Fruit fly (Drosophila melanogaster) whole organism, embryonic: Measurements from ENCODE around the gene pyd.
A peak's percentile ranks its signal among the peaks of the same experiment; 100 is the strongest.

Experiments
- Adf1 ChIP-seq: fragments of 200-800 bp; sonication (Bioruptor generic); IDR thresholded peaks from 2 replicates; pipeline ENCODE4 v1.3.6; 2022; ENCODE audit warnings: missing biosample characterization, missing genetic modification characterization
- BtbVII ChIP-seq: fragments of 200-800 bp; sonication (Bioruptor generic); optimal IDR thresholded peaks from 3 replicates; lab custom pipeline; 2017; ENCODE audit warnings: missing biosample characterization, mild to moderate bottlenecking, missing genetic modification characterization
- Bteb2 ChIP-seq: fragments of 200-800 bp; sonication (Bioruptor generic); optimal IDR thresholded peaks from 2 replicates; lab custom pipeline; 2016; ENCODE audit warnings: missing biosample characterization, missing genetic modification characterization
- CG10654 ChIP-seq: fragments of 200-800 bp; sonication (Bioruptor generic); optimal IDR thresholded peaks from 2 replicates; lab custom pipeline; 2016; ENCODE audit warnings: missing biosample characterization, missing genetic modification characterization
- CG11695 ChIP-seq: fragments of 200-800 bp; sonication (Bioruptor generic); IDR thresholded peaks from 3 replicates; pipeline ENCODE4 v1.3.6; 2022; ENCODE audit warnings: missing biosample characterization, missing genetic modification characterization
- CG12659 ChIP-seq: fragments of 200-800 bp; sonication (Bioruptor generic); optimal IDR thresholded peaks from 3 replicates; lab custom pipeline; 2017; ENCODE audit warnings: mild to moderate bottlenecking, missing biosample characterization, missing genetic modification reagents, missing genetic modification characterization
- CG17361 ChIP-seq: fragments of 200-800 bp; sonication (Bioruptor generic); IDR thresholded peaks from 3 replicates; pipeline ENCODE4 v1.3.6; 2022; ENCODE audit warnings: missing biosample characterization, missing genetic modification characterization
- CG17612 ChIP-seq: fragments of 200-800 bp; sonication (Bioruptor generic); IDR thresholded peaks from 2 replicates; pipeline ENCODE4 v1.3.6; 2022; ENCODE audit warnings: missing biosample characterization, missing genetic modification characterization
- CG17912 ChIP-seq: fragments of 200-800 bp; sonication (Bioruptor generic); optimal IDR thresholded peaks from 2 replicates; lab custom pipeline; 2018; ENCODE audit warnings: missing biosample characterization, mild to moderate bottlenecking, missing genetic modification characterization
- CG1832 ChIP-seq: fragments of 200-800 bp; sonication (Bioruptor generic); optimal IDR thresholded peaks from 2 replicates; lab custom pipeline; 2017; ENCODE audit warnings: missing biosample characterization, mild to moderate bottlenecking, missing genetic modification characterization, inconsistent platforms
- CG2116 ChIP-seq: fragments of 200-800 bp; sonication (Bioruptor generic); optimal IDR thresholded peaks from 3 replicates; lab custom pipeline; 2018; ENCODE audit warnings: missing biosample characterization, mild to moderate bottlenecking, missing genetic modification characterization
- CG4328 ChIP-seq: fragments of 200-800 bp; sonication (Bioruptor generic); optimal IDR thresholded peaks from 3 replicates; lab custom pipeline; 2017; ENCODE audit warnings: missing biosample characterization, missing genetic modification reagents, missing genetic modification characterization
- CG6683 ChIP-seq: fragments of 200-800 bp; sonication (Bioruptor generic); optimal IDR thresholded peaks from 2 replicates; lab custom pipeline; 2017; ENCODE audit warnings: missing biosample characterization, mild to moderate bottlenecking, missing genetic modification characterization, missing genetic modification reagents
- CG7357 ChIP-seq: fragments of 200-800 bp; sonication (Bioruptor generic); IDR thresholded peaks from 3 replicates; pipeline ENCODE4 v1.3.6; 2022; ENCODE audit warnings: missing biosample characterization, missing genetic modification characterization
- CG7839 ChIP-seq: fragments of 200-800 bp; sonication (Bioruptor generic); optimal IDR thresholded peaks from 3 replicates; lab custom pipeline; 2018; ENCODE audit warnings: missing biosample characterization, mild to moderate bottlenecking, missing genetic modification characterization, moderate library complexity
- D ChIP-seq, 2 experiments: fragments of 200-800 bp in 1 of 2; fragments of >200 bp in 1 of 2; sonication (Bioruptor generic) in 1 of 2; optimal IDR thresholded peaks; 2 replicates in 1 of 2; 3 replicates in 1 of 2; lab custom pipeline; 2017; ENCODE audit warnings: mild to moderate bottlenecking in 1 of 2, missing biosample characterization in 1 of 2, missing genetic modification characterization in 1 of 2, missing genetic modification reagents in 1 of 2
- Dbx ChIP-seq: fragments of 200-800 bp; sonication (Bioruptor generic); IDR thresholded peaks from 3 replicates; pipeline ENCODE4 v1.3.6; 2022; ENCODE audit warnings: missing biosample characterization, missing genetic modification characterization
- Dll ChIP-seq: fragments of 200-800 bp; sonication (Bioruptor generic); IDR thresholded peaks from 4 replicates; pipeline ENCODE4 v1.3.6; 2022; ENCODE audit warnings: missing biosample characterization, missing genetic modification characterization; ENCODE audit not compliant: partially characterized antibody
- Eip74EF ChIP-seq, 2 experiments: fragments of 200-800 bp in 1 of 2; fragments of >200 bp in 1 of 2; sonication (Bioruptor generic) in 1 of 2; optimal IDR thresholded peaks; 2 replicates each; lab custom pipeline; 2017 to 2019; ENCODE audit warnings: missing biosample characterization in 2 of 2, missing genetic modification characterization in 2 of 2, mild to moderate bottlenecking in 1 of 2, moderate library complexity in 1 of 2
- Ets97D ChIP-seq: fragments of 200-800 bp; sonication (Bioruptor generic); optimal IDR thresholded peaks from 3 replicates; lab custom pipeline; 2016; ENCODE audit warnings: missing biosample characterization, missing genetic modification characterization
- Gug ChIP-seq: fragments of 200-800 bp; sonication (Bioruptor generic); IDR thresholded peaks from 4 replicates; pipeline ENCODE4 v1.3.6; 2022; ENCODE audit warnings: missing biosample characterization, missing genetic modification characterization
- HmgZ ChIP-seq: fragments of 200-800 bp; sonication (Bioruptor generic); optimal IDR thresholded peaks from 2 replicates; lab custom pipeline; 2018; ENCODE audit warnings: missing biosample characterization, mild to moderate bottlenecking, missing genetic modification characterization
- MBD-R2 ChIP-seq: fragments of 200-800 bp; sonication (Bioruptor generic); IDR thresholded peaks from 2 replicates; pipeline ENCODE4 v1.3.6; 2022; ENCODE audit warnings: missing biosample characterization, missing genetic modification characterization
- Max ChIP-seq: fragments of 200-800 bp; sonication (Bioruptor generic); optimal IDR thresholded peaks from 2 replicates; lab custom pipeline; 2016; ENCODE audit warnings: missing biosample characterization, mild to moderate bottlenecking, missing genetic modification characterization
- Med ChIP-seq: fragments of 200-800 bp; sonication (Bioruptor generic); peaks from one replicate; lab custom pipeline; 2016; ENCODE audit warnings: missing biosample characterization, missing genetic modification characterization, mild to moderate bottlenecking, inconsistent platforms, moderate library complexity
- Myb ChIP-seq: fragments of 200-800 bp; sonication (Bioruptor generic); optimal IDR thresholded peaks from 2 replicates; lab custom pipeline; 2016; ENCODE audit warnings: missing biosample characterization, missing genetic modification characterization
- NC2α ChIP-seq: fragments of 200-800 bp; sonication (Bioruptor generic); optimal IDR thresholded peaks from 2 replicates; lab custom pipeline; 2016; ENCODE audit warnings: missing biosample characterization, missing genetic modification characterization
- Six4 ChIP-seq: fragments of 200-800 bp; sonication (Bioruptor generic); optimal IDR thresholded peaks from 2 replicates; lab custom pipeline; 2016; ENCODE audit warnings: missing biosample characterization, missing genetic modification characterization
- amos ChIP-seq: fragments of 200-800 bp; sonication (Bioruptor generic); IDR thresholded peaks from 2 replicates; pipeline ENCODE4 v1.3.6; 2022; ENCODE audit warnings: missing biosample characterization, missing genetic modification characterization; ENCODE audit not compliant: partially characterized antibody
- caup ChIP-seq: fragments of 200-800 bp; sonication (Bioruptor generic); optimal IDR thresholded peaks from 3 replicates; lab custom pipeline; 2017; ENCODE audit warnings: missing biosample characterization, mild to moderate bottlenecking, missing genetic modification characterization, moderate library complexity; ENCODE audit not compliant: severe bottlenecking
- cg ChIP-seq: fragments of 200-800 bp; sonication (Bioruptor generic); optimal IDR thresholded peaks from 3 replicates; lab custom pipeline; 2019; ENCODE audit warnings: missing biosample characterization, mild to moderate bottlenecking, missing genetic modification characterization, moderate library complexity
- ci ChIP-seq: fragments of 200-800 bp; sonication (Bioruptor generic); IDR thresholded peaks from 3 replicates; pipeline ENCODE4 v1.3.6; 2022; ENCODE audit warnings: missing biosample characterization, missing genetic modification characterization
- crc ChIP-seq: fragments of 200-800 bp; sonication (Bioruptor generic); optimal IDR thresholded peaks from 2 replicates; lab custom pipeline; 2016; ENCODE audit warnings: missing biosample characterization, missing genetic modification characterization
- dati ChIP-seq: fragments of 200-800 bp; sonication (Bioruptor generic); IDR thresholded peaks from 2 replicates; pipeline ENCODE4 v1.3.6; 2022; ENCODE audit warnings: missing biosample characterization, missing genetic modification characterization
- dpn ChIP-seq, 2 experiments: fragments of 200-800 bp; sonication (Bioruptor generic); optimal IDR thresholded peaks; 3 replicates each; lab custom pipeline; 2016; ENCODE audit warnings: missing biosample characterization in 2 of 2, missing genetic modification characterization in 2 of 2
- hbn ChIP-seq: fragments of 200-800 bp; sonication (Bioruptor generic); IDR thresholded peaks from 2 replicates; pipeline ENCODE4 v1.3.6; 2022; ENCODE audit warnings: missing biosample characterization, missing genetic modification characterization; ENCODE audit not compliant: partially characterized antibody
- inv ChIP-seq: fragments of 200-800 bp; sonication (Bioruptor generic); IDR thresholded peaks from 2 replicates; pipeline ENCODE4 v1.3.6; 2022; ENCODE audit warnings: missing biosample characterization, missing genetic modification characterization; ENCODE audit not compliant: partially characterized antibody
- jing ChIP-seq: fragments of 200-800 bp; sonication (Bioruptor generic); optimal IDR thresholded peaks from 2 replicates; lab custom pipeline; 2018; ENCODE audit warnings: missing biosample characterization, mild to moderate bottlenecking, missing genetic modification characterization
- mld ChIP-seq: fragments of 200-800 bp; sonication (Bioruptor generic); IDR thresholded peaks from 3 replicates; pipeline ENCODE4 v1.3.6; 2022; ENCODE audit warnings: missing biosample characterization, missing genetic modification characterization; ENCODE audit not compliant: partially characterized antibody
- phol ChIP-seq: fragments of 200-800 bp; sonication (Bioruptor generic); optimal IDR thresholded peaks from 3 replicates; lab custom pipeline; 2018; ENCODE audit warnings: missing biosample characterization, mild to moderate bottlenecking, missing genetic modification characterization, moderate library complexity
- pros ChIP-seq: fragments of 200-800 bp; sonication (Bioruptor generic); optimal IDR thresholded peaks from 3 replicates; lab custom pipeline; 2019; ENCODE audit warnings: missing biosample characterization, mild to moderate bottlenecking, missing genetic modification characterization, moderate library complexity
- sd ChIP-seq: fragments of 200-800 bp; sonication (Bioruptor generic); optimal IDR thresholded peaks from 3 replicates; lab custom pipeline; 2018; ENCODE audit warnings: missing biosample characterization, mild to moderate bottlenecking, missing genetic modification characterization, moderate library complexity
- sens-2 ChIP-seq: fragments of 200-800 bp; sonication (Bioruptor generic); IDR thresholded peaks from 2 replicates; pipeline ENCODE4 v1.3.6; 2022; ENCODE audit warnings: missing biosample characterization, missing genetic modification characterization
- tin ChIP-seq: fragments of 200-800 bp; sonication (Bioruptor generic); optimal IDR thresholded peaks from 3 replicates; lab custom pipeline; 2016; ENCODE audit warnings: missing biosample characterization, missing genetic modification characterization
- ttk ChIP-seq: fragments of 200-800 bp; sonication (Bioruptor generic); IDR thresholded peaks from 2 replicates; pipeline ENCODE4 v2.1.2; 2022; ENCODE audit warnings: missing biosample characterization, missing genetic modification characterization
- vvl ChIP-seq: fragments of 200-800 bp; sonication (Bioruptor generic); IDR thresholded peaks from 2 replicates; pipeline ENCODE4 v1.3.6; 2022; ENCODE audit warnings: missing biosample characterization, missing genetic modification characterization
- wek ChIP-seq: fragments of 200-800 bp; sonication (Bioruptor generic); optimal IDR thresholded peaks from 3 replicates; lab custom pipeline; 2018; ENCODE audit warnings: missing biosample characterization, mild to moderate bottlenecking, missing genetic modification characterization, moderate library complexity
- zf30C ChIP-seq: fragments of 200-800 bp; sonication (Bioruptor generic); optimal IDR thresholded peaks from 3 replicates; lab custom pipeline; 2018; ENCODE audit warnings: missing biosample characterization, mild to moderate bottlenecking, missing genetic modification characterization
- zfh2 ChIP-seq: fragments of 200-800 bp; sonication (Bioruptor generic); optimal IDR thresholded peaks from 2 replicates; lab custom pipeline; 2016; ENCODE audit warnings: missing biosample characterization, missing genetic modification characterization

The pyd gene

DNA sequence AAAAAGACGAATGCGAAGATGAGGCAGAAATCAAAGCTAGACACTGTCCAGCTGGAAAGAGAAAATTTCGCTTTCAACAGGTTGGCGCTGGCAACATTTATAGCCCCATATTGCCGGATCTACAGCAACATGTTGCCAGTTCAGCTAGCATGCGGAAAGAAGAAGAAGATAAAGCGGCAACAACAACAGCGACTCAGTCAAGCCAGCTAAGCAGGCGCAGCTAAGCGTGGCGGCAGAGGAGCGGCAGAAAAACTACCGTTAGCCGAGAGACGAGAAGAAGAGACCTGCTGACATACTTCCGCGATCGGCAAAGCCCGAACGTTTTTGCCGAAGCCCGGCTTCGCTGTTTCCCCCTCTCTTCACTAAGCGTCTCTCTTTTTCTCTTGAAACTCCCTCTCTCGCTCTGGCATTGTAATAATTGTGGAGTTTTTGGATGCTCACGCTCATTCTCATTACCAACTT lies 23.7 kb upstream of the pyd start (continued):
- no peak for TF ChIP-seq hbn
- no peak for TF ChIP-seq CG10654 (GFP tag; lab: Kevin White, UChicago)
- TF ChIP-seq CG17361 (GFP tag; lab: Robert Waterston, UW): no peak
- TF ChIP-seq Max (GFP tag; lab: Kevin White, UChicago): no peak
- TF ChIP-seq Eip74EF (GFP tag; optimal IDR thresholded peaks at IDR 0.05; lab: Kevin White, UChicago): peak in 1 of 2 experiments; percentile 86
- TF ChIP-seq NC2α (GFP tag; lab: Kevin White, UChicago): no peak
- no peak for TF ChIP-seq CG17612 (GFP tag; lab: Robert Waterston, UW)
- peak; percentile 32 for TF ChIP-seq Med (GFP tag; lab: Kevin White, UChicago)
- TF ChIP-seq CG7357 (GFP tag; lab: Robert Waterston, UW): no peak
- TF ChIP-seq Adf1 (GFP tag; lab: Robert Waterston, UW): peak; percentile 88
- no peak for TF ChIP-seq Dll (GFP tag; lab: Robert Waterston, UW)
- no peak for TF ChIP-seq Myb (GFP tag; lab: Kevin White, UChicago)
- no peak for TF ChIP-seq HmgZ
- TF ChIP-seq Bteb2 (GFP tag; lab: Kevin White, UChicago): no peak
- no peak for TF ChIP-seq MBD-R2 (GFP tag; lab: Robert Waterston, UW)
- no peak for TF ChIP-seq CG2116 (GFP tag; lab: Kevin White, UChicago)
- TF ChIP-seq jing (GFP tag; lab: Kevin White, UChicago): no peak
- TF ChIP-seq crc: no peak
- 0 out of 3 replicates have a peak, but pooled peaks have one; percentile 32 for TF ChIP-seq ci (GFP tag; lab: Robert Waterston, UW)
- TF ChIP-seq CG4328: no peak
- no peak for TF ChIP-seq inv
- peak; percentile 11; the same call in 1 of the 2 replicates for TF ChIP-seq vvl
- TF ChIP-seq CG12659 (GFP tag; lab: Kevin White, UChicago): no peak
- no peak for TF ChIP-seq mld (GFP tag; lab: Robert Waterston, UW)
- no peak for TF ChIP-seq Ets97D
- TF ChIP-seq sd: peak; percentile 44
- TF ChIP-seq dati (GFP tag; lab: Robert Waterston, UW): no peak
- TF ChIP-seq dpn (GFP tag; optimal IDR thresholded peaks at IDR 0.05; lab: Kevin White, UChicago): no peak
- TF ChIP-seq amos (GFP tag; lab: Robert Waterston, UW): peak; percentile 35; the same call in 1 of the 2 replicates
- TF ChIP-seq caup: no peak
- TF ChIP-seq BtbVII: no peak
- no peak for TF ChIP-seq Gug
- TF ChIP-seq zfh2 (GFP tag; lab: Kevin White, UChicago): no peak
- peak; percentile 30 for TF ChIP-seq CG1832 (GFP tag; lab: Kevin White, UChicago)

- peak; percentile 75 for TF ChIP-seq CG7839 (tag; lab: Kevin White, UChicago)
- no peak for TF ChIP-seq Dbx (GFP tag; lab: Robert Waterston, UW)
- TF ChIP-seq Six4 (GFP tag; lab: Kevin White, UChicago): peak; percentile 30
- peak; percentile 69 for TF ChIP-seq ttk (GFP tag; lab: Robert Waterston, UW)
- peak; percentile 81 for TF ChIP-seq phol (tag; lab: Kevin White, UChicago)
- TF ChIP-seq CG11695 (GFP tag; lab: Robert Waterston, UW): 0 out of 3 replicates have a peak, but pooled peaks have one; percentile 42
- peak; percentile 50 for TF ChIP-seq pros
- no peak for TF ChIP-seq wek
- TF ChIP-seq zf30C (GFP tag; lab: Kevin White, UChicago): peak; percentile 50
- TF ChIP-seq sens-2 (GFP tag; lab: Robert Waterston, UW): no peak
- no peak for TF ChIP-seq CG17912 (GFP tag; lab: Kevin White, UChicago)
- TF ChIP-seq cg (GFP tag; lab: Kevin White, UChicago): no peak
- TF ChIP-seq tin (GFP tag; lab: Kevin White, UChicago): peak; percentile 12
- TF ChIP-seq CG6683 (GFP tag; lab: Kevin White, UChicago): peak; percentile 4
- TF ChIP-seq D (optimal IDR thresholded peaks at IDR 0.05; lab: Kevin White, UChicago): no peak
- peak; percentile 55 for TF ChIP-seq D (GFP tag; optimal IDR thresholded peaks at IDR 0.05; lab: Kevin White, UChicago)
Observed at dm6 chr3R:8954515-8955358, 23.0 kb upstream of the pyd start.
